Fruit fly (Drosophila melanogaster) whole organism, embryonic: Measurements from ENCODE around the gene hdly.

ENCODE experiments used
- ATbp ChIP-seq: fragments of 200-800 bp; sonication (Bioruptor generic); optimal IDR thresholded peaks from 2 replicates; lab custom pipeline; 2017; ENCODE audit warnings: missing biosample characterization, mild to moderate bottlenecking, missing genetic modification characterization, missing genetic modification reagents
- Ada2b ChIP-seq: fragments of 200-800 bp; sonication (Bioruptor generic); IDR thresholded peaks from 2 replicates; pipeline ENCODE4 v1.3.6; 2022; ENCODE audit warnings: missing biosample characterization, missing genetic modification characterization
- Antp ChIP-seq: fragments of 200-800 bp; sonication (Bioruptor generic); optimal IDR thresholded peaks from 3 replicates; lab custom pipeline; 2016; ENCODE audit warnings: missing biosample characterization, missing genetic modification characterization
- Blimp-1 ChIP-seq: fragments of 200-800 bp; sonication (Bioruptor generic); optimal IDR thresholded peaks from 3 replicates; lab custom pipeline; 2018; ENCODE audit warnings: missing biosample characterization, missing genetic modification characterization, mild to moderate bottlenecking, moderate library complexity, missing genetic modification reagents
- Bteb2 ChIP-seq: fragments of 200-800 bp; sonication (Bioruptor generic); optimal IDR thresholded peaks from 2 replicates; lab custom pipeline; 2016; ENCODE audit warnings: missing biosample characterization, missing genetic modification characterization
- CG12236 ChIP-seq: fragments of 200-800 bp; sonication (Bioruptor generic); optimal IDR thresholded peaks from 2 replicates; lab custom pipeline; 2016; ENCODE audit warnings: missing biosample characterization, missing genetic modification characterization
- CG1233 ChIP-seq: fragments of 200-800 bp; sonication (Bioruptor generic); optimal IDR thresholded peaks from 4 replicates; lab custom pipeline; 2018; ENCODE audit warnings: missing biosample characterization, mild to moderate bottlenecking, missing genetic modification characterization
- CG12769 ChIP-seq: fragments of 200-800 bp; sonication (Bioruptor generic); optimal IDR thresholded peaks from 2 replicates; lab custom pipeline; 2019; ENCODE audit warnings: missing biosample characterization, mild to moderate bottlenecking, missing genetic modification characterization, moderate library complexity
- CG15696 ChIP-seq: fragments of 200-800 bp; sonication (Bioruptor generic); optimal IDR thresholded peaks from 2 replicates; lab custom pipeline; 2019; ENCODE audit warnings: missing biosample characterization, mild to moderate bottlenecking, missing genetic modification characterization, moderate library complexity
- CG16779 ChIP-seq: fragments of 200-800 bp; sonication (Bioruptor generic); IDR thresholded peaks from 2 replicates; pipeline ENCODE4 v1.3.6; 2022; ENCODE audit warnings: missing biosample characterization, missing genetic modification characterization
- CG2116 ChIP-seq: fragments of 200-800 bp; sonication (Bioruptor generic); optimal IDR thresholded peaks from 3 replicates; lab custom pipeline; 2018; ENCODE audit warnings: missing biosample characterization, mild to moderate bottlenecking, missing genetic modification characterization
- CG2199 ChIP-seq: fragments of 200-800 bp; sonication (Bioruptor generic); IDR thresholded peaks from 3 replicates; pipeline ENCODE4 v1.3.6; 2022; ENCODE audit warnings: missing biosample characterization, missing genetic modification characterization
- CG3163 ChIP-seq: fragments of 200-800 bp; sonication (Bioruptor generic); optimal IDR thresholded peaks from 3 replicates; lab custom pipeline; 2016; ENCODE audit warnings: missing biosample characterization, missing genetic modification characterization
- CG32532 ChIP-seq: fragments of 200-800 bp; sonication (Bioruptor generic); IDR thresholded peaks from 2 replicates; pipeline ENCODE4 v1.3.6; 2022; ENCODE audit warnings: missing biosample characterization, missing genetic modification characterization
- CG32767 ChIP-seq: fragments of 200-800 bp; sonication (Bioruptor generic); IDR thresholded peaks from 2 replicates; pipeline ENCODE4 v1.3.6; 2022; ENCODE audit warnings: missing biosample characterization, missing genetic modification characterization
- CG34422 ChIP-seq: fragments of 200-800 bp; sonication (Bioruptor generic); IDR thresholded peaks from 3 replicates; pipeline ENCODE4 v1.3.6; 2022; ENCODE audit warnings: missing biosample characterization, missing genetic modification characterization
- CG6689 ChIP-seq: fragments of 200-800 bp; sonication (Bioruptor generic); IDR thresholded peaks from 2 replicates; pipeline ENCODE4 v1.3.6; 2022; ENCODE audit warnings: missing biosample characterization, missing genetic modification characterization
- CG7839 ChIP-seq: fragments of 200-800 bp; sonication (Bioruptor generic); optimal IDR thresholded peaks from 3 replicates; lab custom pipeline; 2018; ENCODE audit warnings: missing biosample characterization, mild to moderate bottlenecking, missing genetic modification characterization, moderate library complexity
- CG8290 ChIP-seq, 3 experiments: fragments of 200-800 bp; sonication (Bioruptor generic); optimal IDR thresholded peaks; 2 replicates each; lab custom pipeline; 2016 to 2019; ENCODE audit warnings: missing biosample characterization in 3 of 3, missing genetic modification characterization in 3 of 3, mild to moderate bottlenecking in 2 of 3, moderate library complexity in 1 of 3
- CG8388 ChIP-seq: fragments of 200-800 bp; sonication (Bioruptor generic); optimal IDR thresholded peaks from 2 replicates; lab custom pipeline; 2019; ENCODE audit warnings: missing biosample characterization, mild to moderate bottlenecking, missing genetic modification characterization, moderate library complexity
- CG9876 ChIP-seq: fragments of 200-800 bp; sonication (Bioruptor generic); optimal IDR thresholded peaks from 2 replicates; lab custom pipeline; 2016; ENCODE audit warnings: missing biosample characterization, missing genetic modification characterization
- D19B ChIP-seq: fragments of 200-800 bp; sonication (Bioruptor generic); optimal IDR thresholded peaks from 2 replicates; lab custom pipeline; 2017; ENCODE audit warnings: missing biosample characterization, mild to moderate bottlenecking, missing genetic modification characterization
- Deaf1 ChIP-seq: fragments of 200-800 bp; optimal IDR thresholded peaks from 3 replicates; lab custom pipeline; 2019; ENCODE audit warnings: missing biosample characterization, mild to moderate bottlenecking, missing genetic modification characterization, moderate library complexity
- Fer3 ChIP-seq: fragments of 200-800 bp; sonication (Bioruptor generic); optimal IDR thresholded peaks from 2 replicates; lab custom pipeline; 2018; ENCODE audit warnings: missing biosample characterization, mild to moderate bottlenecking, missing genetic modification characterization, moderate library complexity
- Gsc ChIP-seq: fragments of 200-800 bp; sonication (Bioruptor generic); IDR thresholded peaks from 2 replicates; pipeline ENCODE4 v1.3.6; 2022; ENCODE audit warnings: missing biosample characterization, missing genetic modification characterization
- Sin3A ChIP-seq: fragments of >200 bp; optimal IDR thresholded peaks from 2 replicates; lab custom pipeline; 2018
- Trl ChIP-seq, 3 experiments: fragments of >200 bp in 2 of 3; fragments of 200-800 bp in 1 of 3; sonication (Bioruptor generic) in 1 of 3; optimal IDR thresholded peaks; 2 replicates in 1 of 3; 3 replicates in 2 of 3; lab custom pipeline; 2016 to 2017; ENCODE audit warnings: missing biosample characterization in 1 of 3, missing genetic modification characterization in 1 of 3
- abd-A ChIP-seq: fragments of 200-800 bp; sonication (Bioruptor generic); optimal IDR thresholded peaks from 3 replicates; lab custom pipeline; 2019; ENCODE audit warnings: missing biosample characterization, mild to moderate bottlenecking, missing genetic modification characterization, moderate library complexity
- ash1 ChIP-seq: fragments of 200-800 bp; sonication (Bioruptor generic); optimal IDR thresholded peaks from 2 replicates; lab custom pipeline; 2018; ENCODE audit warnings: missing biosample characterization, mild to moderate bottlenecking, missing genetic modification characterization
- cg ChIP-seq: fragments of 200-800 bp; sonication (Bioruptor generic); optimal IDR thresholded peaks from 3 replicates; lab custom pipeline; 2019; ENCODE audit warnings: missing biosample characterization, mild to moderate bottlenecking, missing genetic modification characterization, moderate library complexity
- crc ChIP-seq: fragments of 200-800 bp; sonication (Bioruptor generic); optimal IDR thresholded peaks from 2 replicates; lab custom pipeline; 2016; ENCODE audit warnings: missing biosample characterization, missing genetic modification characterization
- en ChIP-seq: fragments of 200-800 bp; sonication (Bioruptor generic); optimal IDR thresholded peaks from 2 replicates; lab custom pipeline; 2016; ENCODE audit warnings: missing biosample characterization, missing genetic modification characterization
- fd96Cb ChIP-seq: fragments of 200-800 bp; sonication (Bioruptor generic); optimal IDR thresholded peaks from 2 replicates; lab custom pipeline; 2018; ENCODE audit warnings: missing biosample characterization, mild to moderate bottlenecking, missing genetic modification characterization, moderate library complexity
- grn ChIP-seq: fragments of 200-800 bp; sonication (Bioruptor generic); optimal IDR thresholded peaks from 3 replicates; lab custom pipeline; 2017; ENCODE audit warnings: missing biosample characterization, missing genetic modification characterization
- hbn ChIP-seq: fragments of 200-800 bp; sonication (Bioruptor generic); IDR thresholded peaks from 2 replicates; pipeline ENCODE4 v1.3.6; 2022; ENCODE audit warnings: missing biosample characterization, missing genetic modification characterization; ENCODE audit not compliant: partially characterized antibody
- lab ChIP-seq: fragments of 200-800 bp; sonication (Bioruptor generic); optimal IDR thresholded peaks from 3 replicates; lab custom pipeline; 2017; ENCODE audit warnings: missing biosample characterization, missing genetic modification characterization, mild to moderate bottlenecking, moderate library complexity, missing genetic modification reagents
- mam ChIP-seq: fragments of 200-800 bp; sonication (Bioruptor generic); optimal IDR thresholded peaks from 3 replicates; lab custom pipeline; 2016; ENCODE audit warnings: missing biosample characterization, missing genetic modification characterization
- nau ChIP-seq: fragments of 200-800 bp; sonication (Bioruptor generic); optimal IDR thresholded peaks from 3 replicates; lab custom pipeline; 2017; ENCODE audit warnings: missing biosample characterization, mild to moderate bottlenecking, missing genetic modification characterization, missing genetic modification reagents
- p53 ChIP-seq: fragments of 200-800 bp; sonication (Bioruptor generic); optimal IDR thresholded peaks from 2 replicates; lab custom pipeline; 2016; ENCODE audit warnings: missing biosample characterization, missing genetic modification characterization
- pan ChIP-seq, 4 experiments: fragments of >200 bp in 3 of 4; fragments of 200-800 bp in 1 of 4; sonication (Bioruptor generic) in 1 of 4; optimal IDR thresholded peaks in 3 of 4; IDR thresholded peaks in 1 of 4; 2 replicates each; pipeline versions ENCODE4 v1.3.6 to Lab custom; 2017 to 2022; ENCODE audit warnings: missing biosample characterization in 2 of 4, missing genetic modification characterization in 2 of 4, mixed read lengths in 1 of 4
- phol ChIP-seq: fragments of 200-800 bp; sonication (Bioruptor generic); optimal IDR thresholded peaks from 3 replicates; lab custom pipeline; 2018; ENCODE audit warnings: missing biosample characterization, mild to moderate bottlenecking, missing genetic modification characterization, moderate library complexity
- pita ChIP-seq: fragments of 200-800 bp; sonication (Bioruptor generic); optimal IDR thresholded peaks from 2 replicates; lab custom pipeline; 2017; ENCODE audit warnings: missing biosample characterization, mild to moderate bottlenecking, missing genetic modification characterization
- pnt ChIP-seq: fragments of 200-800 bp; sonication (Bioruptor generic); optimal IDR thresholded peaks from 3 replicates; lab custom pipeline; 2016; ENCODE audit warnings: missing biosample characterization, missing genetic modification characterization
- sc ChIP-seq, 3 experiments: fragments of >200 bp in 2 of 3; fragments of 200-800 bp in 1 of 3; sonication (Bioruptor generic) in 1 of 3; optimal IDR thresholded peaks; 2 replicates in 2 of 3; 3 replicates in 1 of 3; lab custom pipeline; 2017; ENCODE audit warnings: mild to moderate bottlenecking in 1 of 3, missing biosample characterization in 1 of 3, missing genetic modification characterization in 1 of 3, missing genetic modification reagents in 1 of 3
- shn ChIP-seq: fragments of 200-800 bp; sonication (Bioruptor generic); optimal IDR thresholded peaks from 3 replicates; lab custom pipeline; 2016; ENCODE audit warnings: missing biosample characterization, missing genetic modification characterization
- slou ChIP-seq: fragments of 200-800 bp; sonication (Bioruptor generic); optimal IDR thresholded peaks from 3 replicates; lab custom pipeline; 2016; ENCODE audit warnings: missing biosample characterization, missing genetic modification characterization
- sug ChIP-seq: fragments of 200-800 bp; optimal IDR thresholded peaks from 2 replicates; lab custom pipeline; 2019; ENCODE audit warnings: missing biosample characterization, mild to moderate bottlenecking, missing genetic modification characterization, moderate library complexity
- tgo ChIP-seq: fragments of 200-800 bp; sonication (Bioruptor generic); IDR thresholded peaks from 3 replicates; pipeline ENCODE4 v1.3.6; 2022; ENCODE audit warnings: missing biosample characterization, missing genetic modification characterization
- unpg ChIP-seq: fragments of 200-800 bp; sonication (Bioruptor generic); optimal IDR thresholded peaks from 3 replicates; lab custom pipeline; 2018; ENCODE audit warnings: missing biosample characterization, mild to moderate bottlenecking, missing genetic modification characterization, moderate library complexity
- zfh2 ChIP-seq: fragments of 200-800 bp; sonication (Bioruptor generic); optimal IDR thresholded peaks from 2 replicates; lab custom pipeline; 2016; ENCODE audit warnings: missing biosample characterization, missing genetic modification characterization

hdly gene

dm6 chr3R:20961993-20962392 lies 47.9 kb downstream of the hdly start:
- TF ChIP-seq Ada2b (GFP tag; lab: Robert Waterston, UW), result no peak
- no peak for TF ChIP-seq CG15696 (tag; lab: Kevin White, UChicago)
- no peak for TF ChIP-seq hbn
- TF ChIP-seq ash1 (GFP tag; lab: Kevin White, UChicago), result no peak
- no peak for TF ChIP-seq CG8388
- no peak for TF ChIP-seq shn (GFP tag; lab: Kevin White, UChicago)
- peak; percentile 31 for TF ChIP-seq CG12769
- 0 out of 2 replicates have a peak, but pooled peaks have one; percentile 42 for TF ChIP-seq CG16779 (GFP tag; lab: Robert Waterston, UW)
- no peak for TF ChIP-seq CG32767 (GFP tag; lab: Robert Waterston, UW)
- TF ChIP-seq pita (GFP tag; lab: Kevin White, UChicago), result no peak
- no peak for TF ChIP-seq Fer3 (tag; lab: Kevin White, UChicago)
- TF ChIP-seq slou, result no peak
- TF ChIP-seq Deaf1 (tag; lab: Kevin White, UChicago), result peak; percentile 69
- no peak for TF ChIP-seq CG8290 (GFP tag; optimal IDR thresholded peaks at IDR 0.05; lab: Kevin White, UChicago)
- no peak for TF ChIP-seq CG8290 (tag; optimal IDR thresholded peaks at IDR 0.05; lab: Kevin White, UChicago)
- TF ChIP-seq CG7839, result no peak
- no peak for TF ChIP-seq nau (GFP tag; lab: Kevin White, UChicago)
- TF ChIP-seq Antp (GFP tag; lab: Kevin White, UChicago), result no peak
- TF ChIP-seq sc (optimal IDR thresholded peaks at IDR 0.05; lab: Kevin White, UChicago), result no peak
- no peak for TF ChIP-seq sc (GFP tag; optimal IDR thresholded peaks at IDR 0.05; lab: Kevin White, UChicago)
- no peak for TF ChIP-seq CG32532 (GFP tag; lab: Robert Waterston, UW)
- no peak for TF ChIP-seq D19B
- no peak for TF ChIP-seq mam (GFP tag; lab: Kevin White, UChicago)
- TF ChIP-seq en, result no peak
- no peak for TF ChIP-seq CG34422 (GFP tag; lab: Robert Waterston, UW)
- no peak for TF ChIP-seq zfh2 (GFP tag; lab: Kevin White, UChicago)
- TF ChIP-seq cg (GFP tag; lab: Kevin White, UChicago), result no peak
- no peak for TF ChIP-seq CG12236 (GFP tag; lab: Kevin White, UChicago)
- TF ChIP-seq CG6689 (GFP tag; lab: Robert Waterston, UW), result no peak
- TF ChIP-seq pnt, result no peak
- TF ChIP-seq crc (GFP tag; lab: Kevin White, UChicago), result no peak
- TF ChIP-seq pan (optimal IDR thresholded peaks at IDR 0.05; lab: Kevin White, UChicago), result no peak
- TF ChIP-seq pan (GFP tag; optimal IDR thresholded peaks at IDR 0.05 in 1 of 2, IDR thresholded peaks at IDR 0.05 in 1 of 2), result no peak
- peak; percentile 15 for TF ChIP-seq Blimp-1 (GFP tag; lab: Kevin White, UChicago)
- peak; percentile 66 for TF ChIP-seq lab (GFP tag; lab: Kevin White, UChicago)
- TF ChIP-seq tgo, result no peak
- no peak for TF ChIP-seq CG2116 (GFP tag; lab: Kevin White, UChicago)
- no peak for TF ChIP-seq abd-A (tag; lab: Kevin White, UChicago)
- TF ChIP-seq Sin3A, result no peak
- TF ChIP-seq Gsc (GFP tag; lab: Robert Waterston, UW), result no peak
- no peak for TF ChIP-seq CG1233
- 0 out of 3 replicates have a peak, but pooled peaks have one; percentile 64 for TF ChIP-seq CG2199
- TF ChIP-seq ATbp (GFP tag; lab: Kevin White, UChicago), result no peak
- no peak for TF ChIP-seq CG3163 (GFP tag; lab: Kevin White, UChicago)
- TF ChIP-seq unpg (GFP tag; lab: Kevin White, UChicago), result no peak
- TF ChIP-seq fd96Cb, result no peak
- no peak for TF ChIP-seq Trl (optimal IDR thresholded peaks at IDR 0.05; lab: Kevin White, UChicago)
- TF ChIP-seq Trl (GFP tag; optimal IDR thresholded peaks at IDR 0.05; lab: Kevin White, UChicago), result no peak
- no peak for TF ChIP-seq p53 (GFP tag; lab: Kevin White, UChicago)
- TF ChIP-seq grn (GFP tag; lab: Kevin White, UChicago), result peak; percentile 41
- TF ChIP-seq Bteb2 (GFP tag; lab: Kevin White, UChicago), result no peak
- TF ChIP-seq phol (tag; lab: Kevin White, UChicago), result no peak
- TF ChIP-seq sug, result peak; percentile 47
- TF ChIP-seq CG9876 (GFP tag; lab: Kevin White, UChicago), result no peak
